Fruit fly (Drosophila melanogaster): Measurements from ENCODE around the gene jumu.

dm6 chr3R:10370495-10370894 is 20.5 kb downstream of the jumu start:
- TF ChIP-seq CG8478 (optimal IDR thresholded peaks at IDR 0.05) (no peak), CTCF (optimal IDR thresholded peaks at IDR 0.05) (no peak)

Data from S2 (cell line).